Fruit fly (Drosophila melanogaster) whole organism, prepupa: Measurements from ENCODE around the gene Act88F.

Source experiments
- CG10669 ChIP-seq: fragments of 200-800 bp; sonication (Bioruptor generic); optimal IDR thresholded peaks from 3 replicates; lab custom pipeline; 2018; ENCODE audit warnings: missing biosample characterization, mild to moderate bottlenecking, missing genetic modification characterization, moderate library complexity
- CG3032 ChIP-seq: fragments of 200-800 bp; optimal IDR thresholded peaks from 2 replicates; lab custom pipeline; 2019; ENCODE audit warnings: missing biosample characterization, mild to moderate bottlenecking, missing genetic modification characterization, moderate library complexity
- CG4318 ChIP-seq: fragments of 200-800 bp; sonication (Bioruptor generic); optimal IDR thresholded peaks from 3 replicates; lab custom pipeline; 2017; ENCODE audit warnings: missing biosample characterization, mild to moderate bottlenecking, missing genetic modification characterization
- CG6792 ChIP-seq: fragments of 200-800 bp; sonication (Bioruptor generic); optimal IDR thresholded peaks from 3 replicates; lab custom pipeline; 2016; ENCODE audit warnings: missing biosample characterization, missing genetic modification characterization
- CG6854 ChIP-seq: fragments of 200-800 bp; sonication (Bioruptor generic); optimal IDR thresholded peaks from 2 replicates; lab custom pipeline; 2017; ENCODE audit warnings: missing biosample characterization, mild to moderate bottlenecking, missing genetic modification characterization
- Smox ChIP-seq: fragments of 200-800 bp; sonication (Bioruptor generic); optimal IDR thresholded peaks from 3 replicates; lab custom pipeline; 2016; ENCODE audit warnings: missing biosample characterization, missing genetic modification characterization
- acj6 ChIP-seq: fragments of 200-800 bp; sonication (Bioruptor generic); optimal IDR thresholded peaks from 3 replicates; lab custom pipeline; 2016; ENCODE audit warnings: missing biosample characterization, missing genetic modification characterization

DNA sequence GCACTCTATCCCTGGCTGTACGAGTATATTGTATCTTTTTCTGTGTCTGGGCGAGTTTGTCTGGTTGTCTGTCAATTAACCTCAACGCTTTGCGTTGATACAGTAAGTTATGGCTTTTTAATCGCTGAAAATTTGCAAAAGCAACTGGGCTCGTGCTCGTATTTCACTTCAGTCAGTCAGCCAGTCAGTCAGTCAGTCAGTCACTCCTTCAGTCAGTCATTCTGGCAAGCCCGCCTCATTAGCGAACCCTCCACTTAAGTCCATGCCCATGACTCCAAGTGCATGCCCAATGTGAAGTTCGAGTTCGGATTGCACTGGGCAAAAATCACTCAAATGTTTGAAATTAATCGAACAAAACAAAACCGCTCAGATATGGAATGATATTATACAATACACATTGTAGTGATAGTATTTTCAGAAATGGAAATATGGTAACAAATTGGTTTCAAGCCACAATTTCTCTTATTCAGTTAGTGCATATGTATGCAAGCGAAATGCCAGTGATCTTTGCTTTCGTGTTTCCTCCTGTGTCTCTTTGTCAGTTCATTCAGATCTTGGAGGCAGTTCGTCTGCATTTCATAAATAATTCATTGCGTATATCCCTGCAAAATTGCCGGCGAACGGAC is 17.7 kb downstream of the Act88F start:
- TF ChIP-seq CG4318 (GFP tag; lab: Kevin White, UChicago) (no peak), Smox (GFP tag; lab: Kevin White, UChicago) (peak; percentile 62), CG10669 (GFP tag; lab: Kevin White, UChicago) (peak; percentile 52), CG6854 (no peak), CG3032 (tag; lab: Kevin White, UChicago) (peak; percentile 47), CG6792 (peak; percentile 46), acj6 (GFP tag; lab: Kevin White, UChicago) (peak; percentile 45)
